Worm (Caenorhabditis elegans): ENCODE measurements around the gene pld-1.

DNA sequence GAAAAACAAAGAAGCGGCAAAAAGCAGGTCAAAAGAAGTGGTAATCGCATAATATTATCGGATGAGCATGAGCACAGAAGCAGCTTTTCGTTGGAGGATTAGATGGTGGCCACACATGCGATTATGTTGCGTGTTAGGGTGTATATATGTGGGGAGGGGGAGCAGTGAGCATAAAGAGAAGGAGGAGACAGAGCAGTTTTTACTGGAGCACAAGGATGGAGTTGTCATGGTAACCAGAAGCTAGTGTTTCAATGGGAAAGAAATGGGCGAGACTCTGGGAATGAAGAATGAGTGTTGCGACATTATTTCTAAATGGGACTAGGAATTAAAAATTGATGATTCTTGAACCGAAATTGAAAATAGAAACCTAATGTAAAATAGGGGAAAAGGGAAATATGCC lies 23.6 kb downstream of the pld-1 start, which contains the start of gene C27A2.8:
- TF ChIP-seq ceh-14 (tag; optimal IDR thresholded peaks at IDR 0.05) (no peak), ztf-16 (tag; optimal IDR thresholded peaks at IDR 0.05) (no peak), nfya-1 (tag; optimal IDR thresholded peaks at IDR 0.05) (no peak), unc-55 (GFP tag; optimal IDR thresholded peaks at IDR 0.05) (no peak), ahr-1 (tag; optimal IDR thresholded peaks at IDR 0.05) (no peak), Y22D7AL.16 (tag; optimal IDR thresholded peaks at IDR 0.05) (no peak), tbx-2 (tag; optimal IDR thresholded peaks at IDR 0.05) (no peak), dve-1 (tag; optimal IDR thresholded peaks at IDR 0.05) (no peak), ceh-9 (tag; optimal IDR thresholded peaks at IDR 0.05) (no peak), fax-1 (tag; optimal IDR thresholded peaks at IDR 0.05) (no peak), mec-3 (tag; optimal IDR thresholded peaks at IDR 0.05; ENCODE audit: borderline replicate concordance) (no peak)
